Fruit fly (Drosophila melanogaster): ENCODE measurements around the gene puc.

dm6 chr3R:8139854-8140402 is 34.8 kb downstream of the puc start:
- TF ChIP-seq CG8478 (optimal IDR thresholded peaks at IDR 0.05): no peak
- TF ChIP-seq CTCF (optimal IDR thresholded peaks at IDR 0.05): no peak
